Worm (Caenorhabditis elegans) whole organism, early embryonic: ENCODE results near the gene nlp-43.

Source experiments
- B0310.2 ChIP-seq: sonication (generic microtip); optimal IDR thresholded peaks from 2 replicates; lab custom pipeline; 2016; ENCODE audit warnings: mild to moderate bottlenecking, missing genetic modification characterization, missing compliant biosample characterization
- ama-1 ChIP-seq: fragments of 150-350 bp; optimal IDR thresholded peaks from 2 replicates; lab custom pipeline; 2014
- ceh-13 ChIP-seq: fragments of 200-800 bp; sonication (Bioruptor generic); optimal IDR thresholded peaks from 2 replicates; lab custom pipeline; 2018; ENCODE audit warnings: mild to moderate bottlenecking, missing genetic modification characterization, missing compliant biosample characterization
- flt-1 ChIP-seq: fragments of 200-800 bp; sonication (Bioruptor generic); IDR thresholded peaks from 2 replicates; pipeline ENCODE4 v1.3.6; 2022; ENCODE audit warnings: missing genetic modification characterization, missing compliant biosample characterization
- hmbx-1 ChIP-seq: sonication (generic microtip); optimal IDR thresholded peaks from 2 replicates; lab custom pipeline; 2016; ENCODE audit warnings: mild to moderate bottlenecking, missing genetic modification characterization, missing compliant biosample characterization
- hmg-4 ChIP-seq: fragments of 200-800 bp; sonication (Bioruptor generic); optimal IDR thresholded peaks from 2 replicates; lab custom pipeline; 2018; ENCODE audit warnings: mild to moderate bottlenecking, missing genetic modification characterization, missing compliant biosample characterization
- hnd-1 ChIP-seq: sonication (generic microtip); optimal IDR thresholded peaks from 2 replicates; lab custom pipeline; 2016; ENCODE audit warnings: missing genetic modification characterization, missing compliant biosample characterization
- sea-1 ChIP-seq: fragments of 200-800 bp; sonication (Bioruptor generic); conservative IDR thresholded peaks from 2 replicates; pipeline ENCODE4 v1.3.6; 2022; ENCODE audit warnings: missing genetic modification characterization, missing compliant biosample characterization
- tbx-37 ChIP-seq: fragments of 200-800 bp; sonication (Bioruptor generic); conservative IDR thresholded peaks from 2 replicates; pipeline ENCODE4 v1.3.6; 2022; ENCODE audit warnings: missing genetic modification reagents, missing genetic modification characterization, missing compliant biosample characterization

DNA sequence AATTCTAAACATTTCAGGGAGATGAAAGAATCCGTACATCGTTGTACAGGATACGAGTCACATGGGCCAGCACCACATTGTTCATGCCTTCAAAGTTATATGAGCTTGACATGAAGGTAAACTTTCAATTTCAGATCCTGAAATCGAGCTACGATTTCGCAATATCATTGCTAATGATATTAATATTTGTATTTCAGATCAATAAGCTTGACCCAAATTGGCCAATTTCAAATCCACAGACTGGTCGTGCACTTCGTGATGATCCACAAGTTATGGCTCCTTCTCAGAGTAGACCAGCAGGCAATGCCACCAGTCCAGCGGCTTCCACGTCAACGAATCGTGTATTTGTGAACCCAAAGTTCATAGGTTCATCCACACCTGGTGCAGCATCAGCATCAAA is 15.8 kb upstream of the nlp-43 start:
- TF ChIP-seq ama-1 (lab: Kevin White, UChicago) = no peak
- no peak for TF ChIP-seq B0310.2 (tag; lab: Kevin White, UChicago)
- no peak for TF ChIP-seq hnd-1 (tag; lab: Kevin White, UChicago)
- TF ChIP-seq tbx-37 (GFP tag; lab: Robert Waterston, UW) = no peak
- no peak for TF ChIP-seq ceh-13 (GFP tag; lab: Kevin White, UChicago)
- no peak for TF ChIP-seq sea-1 (GFP tag; lab: Robert Waterston, UW)
- TF ChIP-seq hmg-4 (GFP tag; lab: Kevin White, UChicago) = no peak
- TF ChIP-seq hmbx-1 (tag; lab: Kevin White, UChicago) = no peak
- no peak for TF ChIP-seq flt-1 (GFP tag; lab: Robert Waterston, UW)
